Fruit fly (Drosophila melanogaster): ENCODE data around the gene CG5280.

The CG5280 gene

DNA sequence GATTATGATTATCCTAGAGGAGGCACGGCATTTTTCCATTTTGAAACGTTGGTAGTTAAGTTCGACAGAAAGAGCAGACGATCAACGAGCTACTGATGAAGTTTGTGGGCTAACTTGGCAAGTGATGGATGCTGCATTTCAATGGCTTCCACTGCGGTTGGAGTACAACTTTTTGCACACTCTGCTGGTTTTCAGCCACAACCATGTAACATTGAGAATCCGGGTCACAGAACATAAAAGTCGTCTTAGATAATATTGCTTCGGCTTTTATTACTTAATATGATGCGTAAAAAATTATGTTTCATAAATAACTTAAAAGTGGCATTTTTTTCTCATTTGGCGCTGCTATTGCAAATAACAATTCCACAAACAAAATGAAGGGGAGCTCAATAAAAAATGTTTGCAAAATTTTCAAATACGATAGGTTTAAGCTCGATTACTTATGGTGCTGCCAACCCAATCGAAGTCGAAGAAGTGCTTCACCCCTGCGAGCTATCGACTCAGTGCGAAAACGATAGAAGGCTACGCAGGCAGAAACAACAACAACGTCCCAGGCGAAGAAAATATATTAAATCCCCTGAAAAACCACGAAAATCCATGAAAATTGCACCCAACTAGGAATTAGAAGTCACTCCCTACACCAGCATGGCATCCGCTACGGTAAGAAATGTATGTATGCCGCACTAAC, 23.6 kb downstream of the CG5280 start, which contains the start of the genes CG5653 and CG5021 (continued):
- peak; percentile 62; the same call in 1 of the 2 replicates for TF ChIP-seq MBD-R2 (GFP tag; IDR thresholded peaks at IDR 0.05)
- TF ChIP-seq CG10543 (GFP tag; optimal IDR thresholded peaks at IDR 0.05): no peak
- peak; percentile 95 for TF ChIP-seq E2f2 (GFP tag; IDR thresholded peaks at IDR 0.05)
- TF ChIP-seq Myb (GFP tag; optimal IDR thresholded peaks at IDR 0.05): peak; percentile 68
- peak; percentile 24 for TF ChIP-seq Med (GFP tag)
- TF ChIP-seq Sin3A (optimal IDR thresholded peaks at IDR 0.05): peak; percentile 32
- TF ChIP-seq CG4820 (GFP tag; optimal IDR thresholded peaks at IDR 0.05): no peak
- peak; percentile 59 for TF ChIP-seq knrl (GFP tag; IDR thresholded peaks at IDR 0.05; ENCODE audit: partially characterized antibody)
- peak; percentile 93 for TF ChIP-seq CG7928 (GFP tag; optimal IDR thresholded peaks at IDR 0.05)
- no peak for TF ChIP-seq TFAM (GFP tag; optimal IDR thresholded peaks at IDR 0.05)
- peak; percentile 49; the same call in 1 of the 3 replicates for TF ChIP-seq CG16813 (GFP tag; IDR thresholded peaks at IDR 0.05; ENCODE audit: partially characterized antibody)
- peak; percentile 65 for TF ChIP-seq tna (GFP tag; IDR thresholded peaks at IDR 0.05; ENCODE audit: partially characterized antibody)
- peak; percentile 88 for TF ChIP-seq Sry-δ (GFP tag; optimal IDR thresholded peaks at IDR 0.05)
- peak; percentile 51; the same call in 1 of the 3 replicates for TF ChIP-seq zen2 (GFP tag; IDR thresholded peaks at IDR 0.05; ENCODE audit: partially characterized antibody)
- TF ChIP-seq Dref (GFP tag; IDR thresholded peaks at IDR 0.05): peak; percentile 96
- peak; percentile 47 for TF ChIP-seq Scr (GFP tag; IDR thresholded peaks at IDR 0.05; ENCODE audit: partially characterized antibody)
- peak; percentile 56 for TF ChIP-seq ato (GFP tag; IDR thresholded peaks at IDR 0.05; ENCODE audit: partially characterized antibody)
- peak; percentile 75; the same call in 2 of the 3 replicates for TF ChIP-seq CG6791 (GFP tag; IDR thresholded peaks at IDR 0.05; ENCODE audit: partially characterized antibody)
- no peak for TF ChIP-seq hth (optimal IDR thresholded peaks at IDR 0.05)
- TF ChIP-seq vnd (GFP tag; IDR thresholded peaks at IDR 0.05; ENCODE audit: partially characterized antibody): peak; percentile 56; the same call in 2 of the 3 replicates
- TF ChIP-seq CG4282 (GFP tag; optimal IDR thresholded peaks at IDR 0.05): no peak
- no peak for TF ChIP-seq hkb (optimal IDR thresholded peaks at IDR 0.05)
- no peak for TF ChIP-seq hkb (GFP tag; IDR thresholded peaks at IDR 0.05)
- TF ChIP-seq Xrp1 (GFP tag; IDR thresholded peaks at IDR 0.05): 0 out of 2 replicates have a peak, but pooled peaks have one; percentile 8
- no peak for TF ChIP-seq Sox100B (GFP tag; optimal IDR thresholded peaks at IDR 0.05)
- peak; percentile 22 for TF ChIP-seq CG12659 (GFP tag; optimal IDR thresholded peaks at IDR 0.05)
- TF ChIP-seq CkIIα-i1 (GFP tag; IDR thresholded peaks at IDR 0.05): no peak
- peak; percentile 75; the same call in 1 of the 2 replicates for TF ChIP-seq Bgb (GFP tag; IDR thresholded peaks at IDR 0.05; ENCODE audit: partially characterized antibody)
- TF ChIP-seq gfzf (GFP tag; optimal IDR thresholded peaks at IDR 0.05): peak; percentile 27
- peak; percentile 66 for TF ChIP-seq CG34224 (GFP tag; IDR thresholded peaks at IDR 0.05; ENCODE audit: partially characterized antibody)
- peak in 1 of 2 experiments; percentile 68 for TF ChIP-seq crp (GFP tag; optimal IDR thresholded peaks at IDR 0.05)
- TF ChIP-seq CG7839 (tag; optimal IDR thresholded peaks at IDR 0.05): no peak
- TF ChIP-seq pzg (GFP tag; optimal IDR thresholded peaks at IDR 0.05): peak; percentile 87
- peak; percentile 55 for TF ChIP-seq CG15514 (GFP tag; optimal IDR thresholded peaks at IDR 0.05)
- TF ChIP-seq ash1 (GFP tag; optimal IDR thresholded peaks at IDR 0.05): no peak
- no peak for TF ChIP-seq gsb-n (tag; optimal IDR thresholded peaks at IDR 0.05)
- peak; percentile 98 for TF ChIP-seq trem (tag; optimal IDR thresholded peaks at IDR 0.05)
- no peak for TF ChIP-seq chm (GFP tag; IDR thresholded peaks at IDR 0.05)
- no peak for TF ChIP-seq lilli (GFP tag; optimal IDR thresholded peaks at IDR 0.05)

DNA sequence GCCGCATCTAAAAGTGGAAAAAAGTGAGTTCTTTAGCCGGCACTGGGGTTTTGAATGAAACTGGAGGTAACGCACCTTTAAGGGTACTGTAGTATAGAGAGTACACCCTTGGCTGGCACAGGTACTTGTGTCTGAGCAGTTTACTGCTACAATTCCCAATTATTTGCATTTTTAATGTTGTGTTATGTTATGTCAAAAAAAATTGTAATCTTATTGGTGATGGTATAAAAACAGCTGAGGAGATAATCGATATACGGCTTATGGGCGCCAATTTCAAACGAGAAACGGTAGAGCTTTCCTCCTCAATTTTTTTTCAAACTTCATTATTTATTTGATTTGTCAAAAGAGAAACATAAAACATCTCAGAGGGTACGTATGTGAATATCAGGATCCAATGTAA, 25.6 kb downstream of the CG5280 start, which contains the start of gene ValRS-m:
Gene ValRS-m, minus strand, starts transcription at position 312 of the 400 bp plus-strand sequence.
- TF ChIP-seq pzg (GFP tag; optimal IDR thresholded peaks at IDR 0.05): peak; percentile 6
- TF ChIP-seq Adf1 (GFP tag; IDR thresholded peaks at IDR 0.05): no peak
- TF ChIP-seq ttk (GFP tag; IDR thresholded peaks at IDR 0.05): no peak
- TF ChIP-seq trem (tag; optimal IDR thresholded peaks at IDR 0.05): peak; percentile 36
- TF ChIP-seq E2f2 (GFP tag; IDR thresholded peaks at IDR 0.05): peak; percentile 86
- TF ChIP-seq Pdp1 (GFP tag; optimal IDR thresholded peaks at IDR 0.05): peak in 1 of 2 experiments; percentile 73
- peak; percentile 57 for TF ChIP-seq Dref (GFP tag; IDR thresholded peaks at IDR 0.05)
- peak; percentile 3 for TF ChIP-seq BEAF-32 (GFP tag; optimal IDR thresholded peaks at IDR 0.05)
- TF ChIP-seq Sry-δ (GFP tag; optimal IDR thresholded peaks at IDR 0.05): peak; percentile 47
- 0 out of 2 replicates have a peak, but pooled peaks have one; percentile 20 for TF ChIP-seq unc-4 (GFP tag; IDR thresholded peaks at IDR 0.05; ENCODE audit: partially characterized antibody)
- no peak for TF ChIP-seq Lhr (GFP tag; optimal IDR thresholded peaks at IDR 0.05)
- no peak for TF ChIP-seq danr (GFP tag; IDR thresholded peaks at IDR 0.05)
- peak; percentile 53; the same call in 1 of the 2 replicates for TF ChIP-seq bbx (GFP tag; IDR thresholded peaks at IDR 0.05; ENCODE audit: partially characterized antibody)
- no peak for TF ChIP-seq kni (GFP tag; optimal IDR thresholded peaks at IDR 0.05)
